Fruit fly (Drosophila melanogaster) whole organism, embryonic: Measurements from ENCODE around the gene ATP7.

Experiments used
- Ada2b ChIP-seq: fragments of 200-800 bp; sonication (Bioruptor generic); IDR thresholded peaks from 2 replicates; pipeline ENCODE4 v1.3.6; 2022; ENCODE audit warnings: missing biosample characterization, missing genetic modification characterization
- Antp ChIP-seq: fragments of 200-800 bp; sonication (Bioruptor generic); optimal IDR thresholded peaks from 3 replicates; lab custom pipeline; 2016; ENCODE audit warnings: missing biosample characterization, missing genetic modification characterization
- Asciz ChIP-seq: fragments of 200-800 bp; sonication (Bioruptor generic); optimal IDR thresholded peaks from 2 replicates; lab custom pipeline; 2017; ENCODE audit warnings: missing biosample characterization, mild to moderate bottlenecking, missing genetic modification characterization, missing genetic modification reagents
- Awh ChIP-seq: fragments of 200-800 bp; sonication (Bioruptor generic); IDR thresholded peaks from 2 replicates; pipeline ENCODE4, ENCODE4 v1.3.6; 2022; ENCODE audit warnings: missing biosample characterization, missing genetic modification characterization
- B-H2 ChIP-seq: fragments of 200-800 bp; sonication (Bioruptor generic); optimal IDR thresholded peaks from 2 replicates; lab custom pipeline; 2018; ENCODE audit warnings: missing biosample characterization, mild to moderate bottlenecking, missing genetic modification characterization
- C15 ChIP-seq: fragments of 200-800 bp; sonication (Bioruptor generic); IDR thresholded peaks from 3 replicates; pipeline ENCODE4 v1.3.6; 2022; ENCODE audit warnings: missing biosample characterization, missing genetic modification characterization
- CG10147 ChIP-seq: fragments of 200-800 bp; sonication (Bioruptor generic); optimal IDR thresholded peaks from 2 replicates; lab custom pipeline; 2019; ENCODE audit warnings: missing biosample characterization, mild to moderate bottlenecking, missing genetic modification characterization, moderate library complexity
- CG10654 ChIP-seq: fragments of 200-800 bp; sonication (Bioruptor generic); optimal IDR thresholded peaks from 2 replicates; lab custom pipeline; 2016; ENCODE audit warnings: missing biosample characterization, missing genetic modification characterization
- CG11723 ChIP-seq: fragments of 200-800 bp; sonication (Bioruptor generic); optimal IDR thresholded peaks from 2 replicates; lab custom pipeline; 2017; ENCODE audit warnings: missing biosample characterization, mild to moderate bottlenecking, missing genetic modification characterization
- CG12236 ChIP-seq: fragments of 200-800 bp; sonication (Bioruptor generic); optimal IDR thresholded peaks from 2 replicates; lab custom pipeline; 2016; ENCODE audit warnings: missing biosample characterization, missing genetic modification characterization
- CG12744 ChIP-seq: fragments of 200-800 bp; sonication (Bioruptor generic); optimal IDR thresholded peaks from 2 replicates; lab custom pipeline; 2016; ENCODE audit warnings: missing biosample characterization, missing genetic modification characterization
- CG13624 ChIP-seq: fragments of 200-800 bp; sonication (Bioruptor generic); optimal IDR thresholded peaks from 2 replicates; lab custom pipeline; 2016; ENCODE audit warnings: missing biosample characterization, missing genetic modification characterization
- CG13775 ChIP-seq: fragments of 200-800 bp; sonication (Bioruptor generic); optimal IDR thresholded peaks from 3 replicates; lab custom pipeline; 2017; ENCODE audit warnings: missing biosample characterization, mild to moderate bottlenecking, missing genetic modification characterization
- CG16813 ChIP-seq: fragments of 200-800 bp; sonication (Bioruptor generic); IDR thresholded peaks from 3 replicates; pipeline ENCODE4 v1.3.6; 2022; ENCODE audit warnings: missing biosample characterization, missing genetic modification characterization; ENCODE audit not compliant: partially characterized antibody
- CG17328 ChIP-seq: fragments of 200-800 bp; sonication (Bioruptor generic); IDR thresholded peaks from 2 replicates; pipeline ENCODE4 v1.3.6; 2022; ENCODE audit warnings: missing biosample characterization, missing genetic modification characterization
- CG3407 ChIP-seq: fragments of 200-800 bp; sonication (Bioruptor generic); optimal IDR thresholded peaks from 2 replicates; lab custom pipeline; 2018; ENCODE audit warnings: missing biosample characterization, mild to moderate bottlenecking, missing genetic modification characterization
- CG34422 ChIP-seq: fragments of 200-800 bp; sonication (Bioruptor generic); IDR thresholded peaks from 3 replicates; pipeline ENCODE4 v1.3.6; 2022; ENCODE audit warnings: missing biosample characterization, missing genetic modification characterization
- CG3838 ChIP-seq: fragments of 200-800 bp; sonication (Bioruptor generic); optimal IDR thresholded peaks from 3 replicates; lab custom pipeline; 2016; ENCODE audit warnings: missing biosample characterization, missing genetic modification characterization
- CG6765 ChIP-seq: fragments of 200-800 bp; sonication (Bioruptor generic); optimal IDR thresholded peaks from 3 replicates; lab custom pipeline; 2017; ENCODE audit warnings: missing biosample characterization, mild to moderate bottlenecking, missing genetic modification characterization
- CG6813 ChIP-seq: fragments of 200-800 bp; sonication (Bioruptor generic); optimal IDR thresholded peaks from 2 replicates; lab custom pipeline; 2017; ENCODE audit warnings: missing biosample characterization, missing genetic modification characterization, mild to moderate bottlenecking, moderate library complexity, missing genetic modification reagents
- CG9437 ChIP-seq: fragments of 200-800 bp; sonication (Bioruptor generic); optimal IDR thresholded peaks from 2 replicates; lab custom pipeline; 2018; ENCODE audit warnings: missing biosample characterization, mild to moderate bottlenecking, missing genetic modification characterization
- CG9797 ChIP-seq: fragments of 200-800 bp; sonication (Bioruptor generic); optimal IDR thresholded peaks from 3 replicates; lab custom pipeline; 2018; ENCODE audit warnings: missing biosample characterization, mild to moderate bottlenecking, missing genetic modification characterization
- CG9932 ChIP-seq: fragments of 200-800 bp; sonication (Bioruptor generic); IDR thresholded peaks from 2 replicates; pipeline ENCODE4 v1.3.6; 2022; ENCODE audit warnings: missing biosample characterization, missing genetic modification characterization
- D19A ChIP-seq: fragments of 200-800 bp; optimal IDR thresholded peaks from 3 replicates; lab custom pipeline; 2019; ENCODE audit warnings: missing biosample characterization, mild to moderate bottlenecking, missing genetic modification characterization, moderate library complexity
- D19B ChIP-seq: fragments of 200-800 bp; sonication (Bioruptor generic); optimal IDR thresholded peaks from 2 replicates; lab custom pipeline; 2017; ENCODE audit warnings: missing biosample characterization, mild to moderate bottlenecking, missing genetic modification characterization
- Dip2 ChIP-seq: fragments of 200-800 bp; sonication (Bioruptor generic); IDR thresholded peaks from 2 replicates; pipeline ENCODE4 v1.3.6; 2022; ENCODE audit warnings: missing biosample characterization, missing genetic modification characterization
- HLH4C ChIP-seq: fragments of 200-800 bp; sonication (Bioruptor generic); IDR thresholded peaks from 3 replicates; pipeline ENCODE4 v1.3.6; 2022; ENCODE audit warnings: missing biosample characterization, missing genetic modification characterization; ENCODE audit not compliant: partially characterized antibody
- Lim3 ChIP-seq: fragments of 200-800 bp; sonication (Bioruptor generic); IDR thresholded peaks from 2 replicates; pipeline ENCODE4 v1.3.6; 2022; ENCODE audit warnings: missing biosample characterization, missing genetic modification characterization
- MBD-R2 ChIP-seq: fragments of 200-800 bp; sonication (Bioruptor generic); IDR thresholded peaks from 2 replicates; pipeline ENCODE4 v1.3.6; 2022; ENCODE audit warnings: missing biosample characterization, missing genetic modification characterization
- Myb ChIP-seq: fragments of 200-800 bp; sonication (Bioruptor generic); optimal IDR thresholded peaks from 2 replicates; lab custom pipeline; 2016; ENCODE audit warnings: missing biosample characterization, missing genetic modification characterization
- NC2β ChIP-seq: fragments of 200-800 bp; sonication (Bioruptor generic); optimal IDR thresholded peaks from 2 replicates; lab custom pipeline; 2016; ENCODE audit warnings: missing biosample characterization, missing genetic modification characterization
- Opbp ChIP-seq: fragments of 200-800 bp; sonication (Bioruptor generic); IDR thresholded peaks from 3 replicates; pipeline ENCODE4 v1.3.6; 2022; ENCODE audit warnings: missing biosample characterization, missing genetic modification characterization; ENCODE audit not compliant: partially characterized antibody
- Pdp1 ChIP-seq, 2 experiments: fragments of 200-800 bp; sonication (Bioruptor generic); optimal IDR thresholded peaks; 3 replicates each; lab custom pipeline; 2016; ENCODE audit warnings: missing biosample characterization in 2 of 2, missing genetic modification characterization in 2 of 2, mild to moderate bottlenecking in 1 of 2, moderate library complexity in 1 of 2
- Rfx ChIP-seq: fragments of 200-800 bp; sonication (Bioruptor generic); IDR thresholded peaks from 2 replicates; pipeline ENCODE4 v1.3.6; 2022; ENCODE audit warnings: missing biosample characterization, missing genetic modification characterization
- Xrp1 ChIP-seq: fragments of 200-800 bp; sonication (Bioruptor generic); IDR thresholded peaks from 2 replicates; pipeline ENCODE4 v1.3.6; 2022; ENCODE audit warnings: missing biosample characterization, missing genetic modification characterization
- ara ChIP-seq: fragments of 200-800 bp; sonication (Bioruptor generic); IDR thresholded peaks from 2 replicates; pipeline ENCODE4 v1.3.6; 2022; ENCODE audit warnings: missing biosample characterization, missing genetic modification characterization
- bigmax ChIP-seq: fragments of 200-800 bp; sonication (Bioruptor generic); optimal IDR thresholded peaks from 2 replicates; lab custom pipeline; 2018; ENCODE audit warnings: missing biosample characterization, mild to moderate bottlenecking, missing genetic modification characterization
- bsh ChIP-seq, 2 experiments: fragments of 200-800 bp; sonication (Bioruptor generic); optimal IDR thresholded peaks; 2 replicates each; lab custom pipeline; 2017 to 2018; ENCODE audit warnings: mild to moderate bottlenecking in 2 of 2, missing biosample characterization in 2 of 2, missing genetic modification characterization in 2 of 2, moderate library complexity in 1 of 2
- ci ChIP-seq: fragments of 200-800 bp; sonication (Bioruptor generic); IDR thresholded peaks from 3 replicates; pipeline ENCODE4 v1.3.6; 2022; ENCODE audit warnings: missing biosample characterization, missing genetic modification characterization
- crp ChIP-seq, 2 experiments: fragments of 200-800 bp; sonication (Bioruptor generic); optimal IDR thresholded peaks; 2 replicates in 1 of 2; 3 replicates in 1 of 2; lab custom pipeline; 2017; ENCODE audit warnings: missing biosample characterization in 2 of 2, missing genetic modification characterization in 2 of 2, mild to moderate bottlenecking in 1 of 2, moderate library complexity in 1 of 2
- her ChIP-seq: fragments of 200-800 bp; sonication (Bioruptor generic); optimal IDR thresholded peaks from 2 replicates; lab custom pipeline; 2016; ENCODE audit warnings: missing biosample characterization, missing genetic modification characterization
- kay ChIP-seq: fragments of 200-800 bp; sonication (Bioruptor generic); optimal IDR thresholded peaks from 2 replicates; lab custom pipeline; 2016; ENCODE audit warnings: missing biosample characterization, missing genetic modification characterization
- kni ChIP-seq: fragments of 200-800 bp; sonication (Bioruptor generic); optimal IDR thresholded peaks from 3 replicates; lab custom pipeline; 2017; ENCODE audit warnings: mild to moderate bottlenecking, missing biosample characterization, missing genetic modification reagents, missing genetic modification characterization
- luna ChIP-seq: fragments of 200-800 bp; sonication (Bioruptor generic); optimal IDR thresholded peaks from 2 replicates; lab custom pipeline; 2016; ENCODE audit warnings: missing biosample characterization, missing genetic modification characterization
- nom ChIP-seq: fragments of 200-800 bp; sonication (Bioruptor generic); optimal IDR thresholded peaks from 2 replicates; lab custom pipeline; 2017; ENCODE audit warnings: missing biosample characterization, missing genetic modification characterization, mild to moderate bottlenecking, moderate library complexity, missing genetic modification reagents
- org-1 ChIP-seq: fragments of 200-800 bp; sonication (Bioruptor generic); optimal IDR thresholded peaks from 2 replicates; lab custom pipeline; 2017; ENCODE audit warnings: missing biosample characterization, missing genetic modification characterization
- phol ChIP-seq: fragments of 200-800 bp; sonication (Bioruptor generic); optimal IDR thresholded peaks from 3 replicates; lab custom pipeline; 2018; ENCODE audit warnings: missing biosample characterization, mild to moderate bottlenecking, missing genetic modification characterization, moderate library complexity
- pzg ChIP-seq: fragments of 200-800 bp; sonication (Bioruptor generic); optimal IDR thresholded peaks from 3 replicates; lab custom pipeline; 2018; ENCODE audit warnings: missing biosample characterization, mild to moderate bottlenecking, missing genetic modification characterization, moderate library complexity
- tna ChIP-seq: fragments of 200-800 bp; sonication (Bioruptor generic); IDR thresholded peaks from 2 replicates; pipeline ENCODE4 v1.3.6; 2022; ENCODE audit warnings: missing biosample characterization, missing genetic modification characterization; ENCODE audit not compliant: partially characterized antibody
- ttk ChIP-seq: fragments of 200-800 bp; sonication (Bioruptor generic); IDR thresholded peaks from 2 replicates; pipeline ENCODE4 v2.1.2; 2022; ENCODE audit warnings: missing biosample characterization, missing genetic modification characterization
- yki ChIP-seq: fragments of >200 bp; optimal IDR thresholded peaks from 3 replicates; lab custom pipeline; 2018
- zfh1 ChIP-seq: fragments of 200-800 bp; sonication (Bioruptor generic); IDR thresholded peaks from 3 replicates; pipeline ENCODE4 v1.3.6; 2022; ENCODE audit warnings: missing biosample characterization, missing genetic modification characterization

ATP7 gene

dm6 chrX:11823003-11823402 lies 31.8 kb upstream of the ATP7 start (continued):
- TF ChIP-seq zfh1 (GFP tag; lab: Robert Waterston, UW) (no peak), ci (peak; percentile 69; the same call in 2 of the 3 replicates), Xrp1 (GFP tag; lab: Robert Waterston, UW) (peak; percentile 30; the same call in 1 of the 2 replicates), CG9437 (no peak), CG13775 (GFP tag; lab: Kevin White, UChicago) (no peak), Pdp1 (GFP tag; optimal IDR thresholded peaks at IDR 0.05; lab: Kevin White, UChicago) (no peak), NC2β (GFP tag; lab: Kevin White, UChicago) (peak; percentile 43), C15 (GFP tag; lab: Robert Waterston, UW) (no peak), Awh (GFP tag; lab: Robert Waterston, UW) (0 out of 2 replicates have a peak, but pooled peaks have one; percentile 50), yki (lab: Kevin White, UChicago) (no peak), CG34422 (GFP tag; lab: Robert Waterston, UW) (no peak), Ada2b (no peak), HLH4C (GFP tag; lab: Robert Waterston, UW) (no peak), CG16813 (GFP tag; lab: Robert Waterston, UW) (no peak), Asciz (GFP tag; lab: Kevin White, UChicago) (peak; percentile 70), CG9932 (GFP tag; lab: Robert Waterston, UW) (no peak), crp (GFP tag; optimal IDR thresholded peaks at IDR 0.05; lab: Kevin White, UChicago) (no peak), CG12236 (GFP tag; lab: Kevin White, UChicago) (no peak), CG10147 (GFP tag; lab: Kevin White, UChicago) (no peak), kay (GFP tag; lab: Kevin White, UChicago) (no peak), CG10654 (GFP tag; lab: Kevin White, UChicago) (peak; percentile 8), CG11723 (no peak), luna (GFP tag; lab: Kevin White, UChicago) (no peak), CG3838 (GFP tag; lab: Kevin White, UChicago) (no peak), CG9797 (GFP tag; lab: Kevin White, UChicago) (no peak), pzg (GFP tag; lab: Kevin White, UChicago) (no peak), Myb (no peak), bsh (GFP tag; optimal IDR thresholded peaks at IDR 0.05; lab: Kevin White, UChicago) (peak; percentile 34 to 51), CG12744 (no peak), Opbp (GFP tag; lab: Robert Waterston, UW) (no peak), CG6765 (GFP tag; lab: Kevin White, UChicago) (no peak), Rfx (GFP tag; lab: Robert Waterston, UW) (no peak), B-H2 (GFP tag; lab: Kevin White, UChicago) (no peak), D19A (tag; lab: Kevin White, UChicago) (no peak), bigmax (GFP tag; lab: Kevin White, UChicago) (no peak), org-1 (GFP tag; lab: Kevin White, UChicago) (no peak), MBD-R2 (GFP tag; lab: Robert Waterston, UW) (no peak), Dip2 (GFP tag; lab: Robert Waterston, UW) (no peak), CG13624 (GFP tag; lab: Kevin White, UChicago) (no peak), her (GFP tag; lab: Kevin White, UChicago) (no peak), CG17328 (GFP tag; lab: Robert Waterston, UW) (no peak), Antp (GFP tag; lab: Kevin White, UChicago) (no peak), kni (GFP tag; lab: Kevin White, UChicago) (peak; percentile 57), tna (GFP tag; lab: Robert Waterston, UW) (no peak), nom (GFP tag; lab: Kevin White, UChicago) (peak; percentile 70), CG6813 (GFP tag; lab: Kevin White, UChicago) (peak; percentile 55), ara (GFP tag; lab: Robert Waterston, UW) (no peak), CG3407 (GFP tag; lab: Kevin White, UChicago) (peak; percentile 55), D19B (GFP tag; lab: Kevin White, UChicago) (no peak), ttk (GFP tag; lab: Robert Waterston, UW) (no peak), phol (no peak), Lim3 (GFP tag; lab: Robert Waterston, UW) (no peak)
